Worm (Caenorhabditis elegans): ENCODE measurements around the gene mmab-1.
A peak's percentile ranks its signal among the peaks of the same experiment; 100 is the strongest.

Gene mmab-1

DNA sequence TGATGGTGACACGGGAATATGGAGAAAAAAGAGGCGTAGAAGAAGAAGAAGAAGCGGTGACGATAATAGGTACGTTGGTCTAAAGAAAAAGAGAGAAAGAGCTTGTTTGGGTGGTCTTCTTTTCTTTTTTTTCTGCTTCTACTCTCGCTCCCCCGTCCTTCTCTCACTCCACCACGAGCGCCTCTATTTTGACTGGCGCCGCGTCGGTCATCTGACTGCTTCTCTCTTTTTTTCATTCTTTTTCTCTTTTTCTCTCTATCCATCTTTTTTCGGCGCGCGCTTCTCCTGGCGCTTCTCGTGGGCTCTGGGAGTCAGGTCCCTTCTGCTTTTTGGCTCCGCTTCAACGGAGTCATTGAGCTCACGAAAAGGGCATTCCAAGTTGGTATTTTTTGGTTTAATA is 28.4 kb upstream of the mmab-1 start:
- no peak for TF ChIP-seq R02D3.7 (tag; optimal IDR thresholded peaks at IDR 0.05)
- TF ChIP-seq nfya-1 (tag; optimal IDR thresholded peaks at IDR 0.05; ENCODE audit: insufficient read depth) = peak; percentile 86
- TF ChIP-seq snpc-4 (tag; optimal IDR thresholded peaks at IDR 0.05) = peak; percentile 18
- TF ChIP-seq mdl-1 (tag; optimal IDR thresholded peaks at IDR 0.05) = no peak
- no peak for TF ChIP-seq nhr-25 (tag; optimal IDR thresholded peaks at IDR 0.05)
- no peak for TF ChIP-seq zag-1 (tag; optimal IDR thresholded peaks at IDR 0.05)
- no peak for TF ChIP-seq ceh-9 (tag; optimal IDR thresholded peaks at IDR 0.05)
- TF ChIP-seq elt-2 (tag; optimal IDR thresholded peaks at IDR 0.05) = no peak
- no peak for TF ChIP-seq ceh-28 (tag; optimal IDR thresholded peaks at IDR 0.05)
- TF ChIP-seq hmg-11 (tag; optimal IDR thresholded peaks at IDR 0.05) = peak; percentile 58
- no peak for TF ChIP-seq aly-2 (tag; optimal IDR thresholded peaks at IDR 0.05)
- no peak for TF ChIP-seq ama-1 (optimal IDR thresholded peaks at IDR 0.05)
- peak; percentile 37 for TF ChIP-seq lin-15B (tag; optimal IDR thresholded peaks at IDR 0.05)
- peak; percentile 65 for TF ChIP-seq lin-39 (tag; optimal IDR thresholded peaks at IDR 0.05)
- TF ChIP-seq ceh-16 (tag; optimal IDR thresholded peaks at IDR 0.05) = no peak
- no peak for TF ChIP-seq nhr-77 (tag; optimal IDR thresholded peaks at IDR 0.05)
- TF ChIP-seq skn-1 (tag; optimal IDR thresholded peaks at IDR 0.05) = no peak
- no peak for TF ChIP-seq fos-1 (tag; optimal IDR thresholded peaks at IDR 0.05)
- TF ChIP-seq nhr-11 (tag; optimal IDR thresholded peaks at IDR 0.05) = peak; percentile 17
- TF ChIP-seq ZK546.5 (tag; optimal IDR thresholded peaks at IDR 0.05) = no peak
- no peak for TF ChIP-seq pqm-1 (tag; optimal IDR thresholded peaks at IDR 0.05)
- TF ChIP-seq egl-27 (tag; optimal IDR thresholded peaks at IDR 0.05) = no peak
- no peak for TF ChIP-seq nhr-237 (tag; optimal IDR thresholded peaks at IDR 0.05)
- no peak for TF ChIP-seq fkh-10 (GFP tag; optimal IDR thresholded peaks at IDR 0.05)
- TF ChIP-seq unc-62 (GFP tag; optimal IDR thresholded peaks at IDR 0.05) = no peak
- TF ChIP-seq unc-39 (tag; optimal IDR thresholded peaks at IDR 0.05) = no peak
- TF ChIP-seq nhr-28 (tag; optimal IDR thresholded peaks at IDR 0.05) = no peak
- peak; percentile 16 for TF ChIP-seq pha-4 (tag; optimal IDR thresholded peaks at IDR 0.05)
- TF ChIP-seq egl-5 (tag; optimal IDR thresholded peaks at IDR 0.05) = no peak
- no peak for TF ChIP-seq ceh-82 (tag; optimal IDR thresholded peaks at IDR 0.05)
- TF ChIP-seq nhr-12 (tag; optimal IDR thresholded peaks at IDR 0.05) = no peak
- no peak for TF ChIP-seq nhr-76 (tag; optimal IDR thresholded peaks at IDR 0.05)
- no peak for TF ChIP-seq sea-2 (GFP tag; optimal IDR thresholded peaks at IDR 0.05)
- TF ChIP-seq ztf-11 (tag; optimal IDR thresholded peaks at IDR 0.05) = no peak
- no peak for TF ChIP-seq elt-1 (tag; optimal IDR thresholded peaks at IDR 0.05)
- no peak for TF ChIP-seq jun-1 (tag; optimal IDR thresholded peaks at IDR 0.05)
- TF ChIP-seq eor-1 (tag; optimal IDR thresholded peaks at IDR 0.05) = no peak
- no peak for TF ChIP-seq tbx-2 (tag; optimal IDR thresholded peaks at IDR 0.05)
- TF ChIP-seq lsy-12 (tag; optimal IDR thresholded peaks at IDR 0.05) = no peak
- TF ChIP-seq elt-3 (tag; optimal IDR thresholded peaks at IDR 0.05) = no peak
- no peak for TF ChIP-seq ztf-4 (tag; optimal IDR thresholded peaks at IDR 0.05)

DNA sequence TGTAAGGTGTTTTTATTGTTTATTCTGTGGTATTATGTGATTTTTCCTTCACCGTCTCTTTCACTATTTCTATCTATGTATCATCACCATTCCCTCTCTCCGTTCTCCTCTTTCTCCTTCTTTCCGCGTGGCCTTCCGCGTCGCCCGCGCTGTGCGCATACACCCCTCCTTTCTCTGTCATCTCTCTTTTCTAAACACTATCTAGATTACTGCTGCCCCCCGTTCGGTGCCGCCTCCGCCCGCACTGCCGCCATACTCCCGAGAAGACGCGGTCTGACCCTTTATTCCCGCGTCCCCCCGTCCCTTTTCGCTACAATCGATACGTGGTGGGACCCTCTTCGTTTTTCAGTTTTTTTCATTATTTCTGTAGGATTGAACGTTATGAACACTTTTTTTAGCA is 26.7 kb upstream of the mmab-1 start:
- TF ChIP-seq pqm-1 (tag; optimal IDR thresholded peaks at IDR 0.05) (no peak), lin-39 (tag; optimal IDR thresholded peaks at IDR 0.05) (peak; percentile 6), nhr-77 (tag; optimal IDR thresholded peaks at IDR 0.05) (no peak), zag-1 (tag; optimal IDR thresholded peaks at IDR 0.05) (no peak), ceh-82 (tag; optimal IDR thresholded peaks at IDR 0.05) (no peak), snpc-4 (tag; optimal IDR thresholded peaks at IDR 0.05) (no peak), R02D3.7 (tag; optimal IDR thresholded peaks at IDR 0.05) (no peak), unc-62 (GFP tag; optimal IDR thresholded peaks at IDR 0.05) (no peak), aly-2 (tag; optimal IDR thresholded peaks at IDR 0.05) (no peak), nfya-1 (tag; optimal IDR thresholded peaks at IDR 0.05; ENCODE audit: insufficient read depth) (peak; percentile 9), nhr-237 (tag; optimal IDR thresholded peaks at IDR 0.05) (no peak)

DNA sequence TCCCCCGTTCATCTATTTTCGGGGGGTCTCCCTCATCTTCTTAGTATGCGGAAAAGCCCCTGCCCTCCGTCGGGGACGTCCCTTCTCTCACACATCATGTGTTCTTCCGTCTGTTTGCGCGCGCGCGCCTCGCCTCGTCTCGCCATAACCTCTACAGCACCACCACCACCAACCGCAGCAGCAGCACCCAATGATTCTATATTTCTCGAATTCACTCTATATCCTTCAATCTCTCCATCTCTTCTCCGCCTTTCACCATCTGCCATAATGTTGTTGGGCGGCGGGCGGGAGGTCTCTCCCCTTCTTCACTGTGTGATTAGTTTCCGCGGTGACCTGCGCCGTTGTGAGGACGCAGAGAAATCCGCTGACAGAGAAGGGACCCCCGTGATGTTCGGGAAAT is 25.4 kb upstream of the mmab-1 start:
- TF ChIP-seq hmg-11 (tag; optimal IDR thresholded peaks at IDR 0.05) (peak; percentile 47), mml-1 (tag; optimal IDR thresholded peaks at IDR 0.05) (no peak), lin-39 (tag; optimal IDR thresholded peaks at IDR 0.05) (peak; percentile 77), nfya-1 (tag; optimal IDR thresholded peaks at IDR 0.05; ENCODE audit: insufficient read depth) (peak; percentile 58)
